Worm (Caenorhabditis elegans) whole organism, young adult: ENCODE measurements around the gene gst-27.

Experiments
- C17E4.6 ChIP-seq: fragments of 200-800 bp; sonication (Bioruptor generic); IDR thresholded peaks from 2 replicates; pipeline ENCODE4 v1.3.6; 2022; ENCODE audit warnings: missing genetic modification reagents, missing genetic modification characterization, missing compliant biosample characterization
- F57C9.4 ChIP-seq: sonication (generic microtip); optimal IDR thresholded peaks from 2 replicates; lab custom pipeline; 2017; ENCODE audit warnings: mild to moderate bottlenecking, missing genetic modification characterization, missing compliant biosample characterization
- Y53G8AR.9 ChIP-seq: fragments of 200-800 bp; sonication (Bioruptor generic); conservative IDR thresholded peaks from 2 replicates; pipeline ENCODE4 v1.3.6; 2022; ENCODE audit warnings: missing genetic modification reagents, missing genetic modification characterization, missing compliant biosample characterization
- ZK185.1 ChIP-seq: sonication (generic microtip); optimal IDR thresholded peaks from 2 replicates; lab custom pipeline; 2016; ENCODE audit warnings: mild to moderate bottlenecking, missing genetic modification characterization, missing compliant biosample characterization; ENCODE audit not compliant: poor library complexity, severe bottlenecking
- ama-1 ChIP-seq, 3 experiments: fragments of 150-350 bp in 1 of 3; sonication (generic microtip) in 2 of 3; optimal IDR thresholded peaks; 2 replicates each; lab custom pipeline; 2014 to 2018; ENCODE audit warnings: missing biosample characterization in 2 of 3, missing genetic modification characterization in 2 of 3, missing genetic modification reagents in 2 of 3
- attf-5 ChIP-seq: fragments of 200-800 bp; sonication (Bioruptor generic); optimal IDR thresholded peaks from 2 replicates; lab custom pipeline; 2018; ENCODE audit warnings: mild to moderate bottlenecking, missing genetic modification characterization, missing compliant biosample characterization
- cebp-1 ChIP-seq, 2 experiments: fragments of 200-800 bp in 1 of 2; sonication (Bioruptor generic) in 1 of 2; sonication (generic microtip) in 1 of 2; IDR thresholded peaks in 1 of 2; optimal IDR thresholded peaks in 1 of 2; 2 replicates each; pipeline versions ENCODE4 v1.3.6 to Lab custom; 2017 to 2022; ENCODE audit warnings: missing compliant biosample characterization in 2 of 2, missing genetic modification characterization in 2 of 2, mild to moderate bottlenecking in 1 of 2, missing genetic modification reagents in 1 of 2, moderate library complexity in 1 of 2
- ceh-58 ChIP-seq: fragments of 200-800 bp; sonication (Bioruptor generic); IDR thresholded peaks from 2 replicates; pipeline ENCODE4 v1.3.6; 2022; ENCODE audit warnings: missing genetic modification characterization, missing compliant biosample characterization
- ceh-91 ChIP-seq: fragments of 200-800 bp; sonication (Bioruptor generic); IDR thresholded peaks from 2 replicates; pipeline ENCODE4 v1.3.6; 2022; ENCODE audit warnings: missing genetic modification reagents, missing genetic modification characterization, missing compliant biosample characterization
- chd-7 ChIP-seq: sonication (generic microtip); optimal IDR thresholded peaks from 2 replicates; lab custom pipeline; 2016; ENCODE audit warnings: mild to moderate bottlenecking, missing genetic modification characterization, moderate library complexity, missing compliant biosample characterization
- die-1 ChIP-seq: sonication (generic microtip); optimal IDR thresholded peaks from 2 replicates; lab custom pipeline; 2016; ENCODE audit warnings: missing genotype, mild to moderate bottlenecking, missing genetic modification characterization, missing compliant biosample characterization
- efl-1 ChIP-seq: fragments of 150-350 bp; optimal IDR thresholded peaks from 2 replicates; lab custom pipeline; 2014; ENCODE audit warnings: missing biosample characterization, missing genetic modification reagents, missing genetic modification characterization
- egl-18 ChIP-seq: fragments of 200-800 bp; sonication (Bioruptor generic); IDR thresholded peaks from 2 replicates; pipeline ENCODE4 v1.3.6; 2022; ENCODE audit warnings: missing genetic modification reagents, missing genetic modification characterization, missing compliant biosample characterization
- hmg-1.2 ChIP-seq: fragments of 200-800 bp; sonication (Bioruptor generic); IDR thresholded peaks from 2 replicates; pipeline ENCODE4 v1.3.6; 2022; ENCODE audit warnings: missing genetic modification reagents, missing genetic modification characterization, missing compliant biosample characterization
- lin-26 ChIP-seq: fragments of 200-800 bp; sonication (Bioruptor generic); IDR thresholded peaks from 2 replicates; pipeline ENCODE4 v1.3.6; 2022; ENCODE audit warnings: missing genetic modification reagents, missing genetic modification characterization, missing compliant biosample characterization
- lin-35 ChIP-seq, 3 experiments: fragments of 150-350 bp in 2 of 3; sonication (generic microtip) in 1 of 3; optimal IDR thresholded peaks; 2 replicates each; lab custom pipeline; 2014 to 2018; ENCODE audit warnings: missing biosample characterization in 3 of 3, missing genetic modification characterization in 3 of 3, missing genetic modification reagents in 3 of 3
- lin-40 ChIP-seq: sonication (generic microtip); optimal IDR thresholded peaks from 2 replicates; lab custom pipeline; 2016; ENCODE audit warnings: missing genetic modification characterization, mild to moderate bottlenecking, missing compliant biosample characterization, missing genotype, missing genetic modification reagents
- lin-54 ChIP-seq: fragments of 200-800 bp; sonication (Bioruptor generic); optimal IDR thresholded peaks from 2 replicates; lab custom pipeline; 2018; ENCODE audit warnings: mild to moderate bottlenecking, missing genetic modification characterization, missing compliant biosample characterization
- mcd-1 ChIP-seq: fragments of 200-800 bp; sonication (Bioruptor generic); IDR thresholded peaks from 2 replicates; pipeline ENCODE4 v1.3.6; 2022; ENCODE audit warnings: missing genetic modification reagents, missing genetic modification characterization, missing compliant biosample characterization
- nfyb-1 ChIP-seq: fragments of 200-800 bp; sonication (Bioruptor generic); IDR thresholded peaks from 2 replicates; pipeline ENCODE4 v1.3.6; 2022; ENCODE audit warnings: missing genetic modification reagents, missing genetic modification characterization, missing compliant biosample characterization
- nhr-27 ChIP-seq: fragments of 200-800 bp; sonication (Bioruptor generic); optimal IDR thresholded peaks from 2 replicates; lab custom pipeline; 2018; ENCODE audit warnings: mild to moderate bottlenecking, missing genetic modification characterization, moderate library complexity, missing compliant biosample characterization
- nhr-80 ChIP-seq: sonication (generic microtip); optimal IDR thresholded peaks from 2 replicates; lab custom pipeline; 2016; ENCODE audit warnings: missing genetic modification characterization, missing compliant biosample characterization
- nhr-90 ChIP-seq: sonication (generic microtip); optimal IDR thresholded peaks from 2 replicates; lab custom pipeline; 2016; ENCODE audit warnings: missing genotype, mild to moderate bottlenecking, missing genetic modification characterization, missing compliant biosample characterization
- repo-1 ChIP-seq: sonication (generic microtip); optimal IDR thresholded peaks from 2 replicates; lab custom pipeline; 2017; ENCODE audit warnings: mild to moderate bottlenecking, missing genetic modification characterization, missing compliant biosample characterization
- somi-1 ChIP-seq: fragments of 200-800 bp; sonication (Bioruptor generic); optimal IDR thresholded peaks from 2 replicates; lab custom pipeline; 2018; ENCODE audit warnings: mild to moderate bottlenecking, missing genetic modification characterization, missing compliant biosample characterization
- tlf-1 ChIP-seq: fragments of 200-800 bp; sonication (Bioruptor generic); optimal IDR thresholded peaks from 2 replicates; lab custom pipeline; 2018; ENCODE audit warnings: mild to moderate bottlenecking, missing genetic modification characterization, missing compliant biosample characterization
- unc-62 ChIP-seq: fragments of 150-350 bp; optimal IDR thresholded peaks from 2 replicates; lab custom pipeline; 2014; ENCODE audit warnings: missing biosample characterization, missing genetic modification reagents, missing genetic modification characterization
- ztf-25 ChIP-seq: fragments of 200-800 bp; sonication (Bioruptor generic); IDR thresholded peaks from 2 replicates; pipeline ENCODE4 v1.3.6; 2022; ENCODE audit warnings: missing genetic modification reagents, missing genetic modification characterization, missing compliant biosample characterization
- ztf-26 ChIP-seq: sonication (generic microtip); optimal IDR thresholded peaks from 2 replicates; lab custom pipeline; 2017; ENCODE audit warnings: missing genetic modification characterization, missing compliant biosample characterization
- ztf-28 ChIP-seq: fragments of 200-800 bp; sonication (Bioruptor generic); IDR thresholded peaks from 2 replicates; pipeline ENCODE4 v1.3.6; 2022; ENCODE audit warnings: missing genetic modification reagents, missing genetic modification characterization, missing compliant biosample characterization
- ztf-3 ChIP-seq: fragments of 200-800 bp; sonication (Bioruptor generic); optimal IDR thresholded peaks from 2 replicates; lab custom pipeline; 2018; ENCODE audit warnings: mild to moderate bottlenecking, missing genetic modification characterization, missing compliant biosample characterization

The gst-27 gene

ce11 chrII:15208151-15208550, 42.6 kb upstream of the gst-27 start (continued):
- TF ChIP-seq ama-1 (optimal IDR thresholded peaks at IDR 0.05; lab: Kevin White, UChicago) (no peak), ama-1 (GFP tag; optimal IDR thresholded peaks at IDR 0.05; lab: Kevin White, UChicago) (no peak), lin-54 (GFP tag; lab: Kevin White, UChicago) (peak; percentile 79), efl-1 (peak; percentile 65)

ce11 chrII:15207562-15207961, 42.0 kb upstream of the gst-27 start:
- 0 out of 2 replicates have a peak, but pooled peaks have one; percentile 5 for TF ChIP-seq ztf-25
- no peak for TF ChIP-seq mcd-1 (GFP tag; lab: Robert Waterston, UW)
- peak; percentile 65 for TF ChIP-seq nhr-80 (tag; lab: Kevin White, UChicago)

- TF ChIP-seq mcd-1 (GFP tag; lab: Robert Waterston, UW): peak; percentile 50
- no peak for TF ChIP-seq C17E4.6 (GFP tag; lab: Robert Waterston, UW)
- 0 out of 2 replicates have a peak, but pooled peaks have one; percentile 39 for TF ChIP-seq nfyb-1 (GFP tag; lab: Robert Waterston, UW)
- TF ChIP-seq egl-18 (GFP tag; lab: Robert Waterston, UW): no peak
Observed at ce11 chrII:15206234-15206633, 40.7 kb upstream of the gst-27 start.

ce11 chrII:15205346-15205745, 39.8 kb upstream of the gst-27 start:
- peak; percentile 79 for TF ChIP-seq ztf-26
- TF ChIP-seq hmg-1.2 (GFP tag; lab: Robert Waterston, UW): peak; percentile 29; the same call in 1 of the 2 replicates
- TF ChIP-seq attf-5 (GFP tag; lab: Kevin White, UChicago): peak; percentile 36
- no peak for TF ChIP-seq ztf-3 (GFP tag; lab: Kevin White, UChicago)
- no peak for TF ChIP-seq lin-26 (GFP tag; lab: Robert Waterston, UW)
- no peak for TF ChIP-seq nhr-27
- no peak for TF ChIP-seq unc-62 (GFP tag; lab: Kevin White, UChicago)
- TF ChIP-seq lin-40 (tag; lab: Kevin White, UChicago): peak; percentile 78
- TF ChIP-seq ztf-28 (GFP tag; lab: Robert Waterston, UW): no peak
- TF ChIP-seq chd-7: peak; percentile 2
- no peak for TF ChIP-seq ceh-91
- peak; percentile 82 for TF ChIP-seq somi-1 (GFP tag; lab: Kevin White, UChicago)
- no peak for TF ChIP-seq cebp-1 (GFP tag; IDR thresholded peaks at IDR 0.05; lab: Robert Waterston, UW)
- peak; percentile 18 for TF ChIP-seq cebp-1 (tag; optimal IDR thresholded peaks at IDR 0.05; lab: Kevin White, UChicago)
- TF ChIP-seq ZK185.1: peak; percentile 28

ce11 chrII:15204069-15204850, 38.7 kb upstream of the gst-27 start:
- TF ChIP-seq tlf-1 (GFP tag; lab: Kevin White, UChicago): no peak
- TF ChIP-seq repo-1: no peak
- TF ChIP-seq F57C9.4 (tag; lab: Kevin White, UChicago): no peak
- TF ChIP-seq mcd-1 (GFP tag; lab: Robert Waterston, UW): no peak
- TF ChIP-seq nhr-90: no peak
- no peak for TF ChIP-seq C17E4.6 (GFP tag; lab: Robert Waterston, UW)
- no peak for TF ChIP-seq Y53G8AR.9 (GFP tag; lab: Robert Waterston, UW)
- no peak for TF ChIP-seq ceh-58
- no peak for TF ChIP-seq lin-35 (GFP tag; optimal IDR thresholded peaks at IDR 0.05; lab: Kevin White, UChicago)
- no peak for TF ChIP-seq cebp-1 (GFP tag; IDR thresholded peaks at IDR 0.05; lab: Robert Waterston, UW)
- TF ChIP-seq cebp-1 (tag; optimal IDR thresholded peaks at IDR 0.05; lab: Kevin White, UChicago): no peak
- TF ChIP-seq die-1 (tag; lab: Kevin White, UChicago): no peak
- no peak for TF ChIP-seq attf-5 (GFP tag; lab: Kevin White, UChicago)
